Fruit fly (Drosophila melanogaster): ENCODE results near the gene zfh1.
A peak's percentile ranks its signal among the peaks of the same experiment; 100 is the strongest.

zfh1 gene

dm6 chr3R:30765306-30766033 is at the start of gene zfh1:
zfh1 (plus strand) TSS chr3R:30765926.
- TF ChIP-seq Jra (GFP tag; optimal IDR thresholded peaks at IDR 0.05) (no peak), jim (GFP tag; optimal IDR thresholded peaks at IDR 0.05) (no peak), N (GFP tag; optimal IDR thresholded peaks at IDR 0.05) (no peak), Hr78 (GFP tag; optimal IDR thresholded peaks at IDR 0.05) (no peak), Mio (GFP tag; optimal IDR thresholded peaks at IDR 0.05) (no peak), CG9705 (GFP tag; optimal IDR thresholded peaks at IDR 0.05) (no peak), CG32264 (GFP tag; optimal IDR thresholded peaks at IDR 0.05) (no peak), HLH106 (tag; optimal IDR thresholded peaks at IDR 0.05) (no peak), Hnf4 (GFP tag; optimal IDR thresholded peaks at IDR 0.05) (no peak), rgr (GFP tag; optimal IDR thresholded peaks at IDR 0.05) (peak; percentile 17), usp (GFP tag; optimal IDR thresholded peaks at IDR 0.05) (no peak), sage (GFP tag; optimal IDR thresholded peaks at IDR 0.05) (no peak), Dfd (GFP tag; optimal IDR thresholded peaks at IDR 0.05) (no peak), Dif (GFP tag; optimal IDR thresholded peaks at IDR 0.05; ENCODE audit: partially characterized antibody) (peak; percentile 67), Hr83 (GFP tag; optimal IDR thresholded peaks at IDR 0.05; ENCODE audit: poor library complexity, severe bottlenecking) (peak; percentile 40), lola (GFP tag; optimal IDR thresholded peaks at IDR 0.05) (no peak), h (GFP tag; optimal IDR thresholded peaks at IDR 0.05) (no peak), pan (optimal IDR thresholded peaks at IDR 0.05) (no peak), psq (GFP tag; optimal IDR thresholded peaks at IDR 0.05) (peak; percentile 4), GATAd (GFP tag; optimal IDR thresholded peaks at IDR 0.05) (no peak), fru (GFP tag; optimal IDR thresholded peaks at IDR 0.05) (no peak), dl (GFP tag; optimal IDR thresholded peaks at IDR 0.05; ENCODE audit: insufficient read depth in 1 of 2, partially characterized antibody in 2 of 2) (peak in 1 of 2 experiments; percentile 43), Vsx2 (GFP tag; optimal IDR thresholded peaks at IDR 0.05; ENCODE audit: partially characterized antibody) (no peak), Myc (optimal IDR thresholded peaks at IDR 0.05) (no peak), foxo (GFP tag; optimal IDR thresholded peaks at IDR 0.05) (no peak), Rel (GFP tag; optimal IDR thresholded peaks at IDR 0.05) (no peak), Rel (tag; optimal IDR thresholded peaks at IDR 0.05) (no peak), sv (GFP tag; optimal IDR thresholded peaks at IDR 0.05) (no peak), brk (GFP tag; optimal IDR thresholded peaks at IDR 0.05) (no peak), Sp1 (GFP tag; optimal IDR thresholded peaks at IDR 0.05) (peak; percentile 0)

dm6 chr3R:30718442-30718841 is 47.3 kb upstream of the zfh1 start:
- no peak for TF ChIP-seq h (GFP tag; optimal IDR thresholded peaks at IDR 0.05)
- TF ChIP-seq dsf (GFP tag; optimal IDR thresholded peaks at IDR 0.05; ENCODE audit: borderline replicate concordance): no peak
- TF ChIP-seq OdsH (GFP tag; optimal IDR thresholded peaks at IDR 0.05): no peak

- TF ChIP-seq Rel (GFP tag; optimal IDR thresholded peaks at IDR 0.05) (no peak), Rel (tag; optimal IDR thresholded peaks at IDR 0.05) (no peak)
Measured at dm6 chr3R:30721215-30721862, 44.4 kb upstream of the zfh1 start.

dm6 chr3R:30722374-30722773 is 43.4 kb upstream of the zfh1 start:
- no peak for TF ChIP-seq usp (GFP tag; optimal IDR thresholded peaks at IDR 0.05)
- no peak for TF ChIP-seq Mio (GFP tag; optimal IDR thresholded peaks at IDR 0.05)
- no peak for TF ChIP-seq jim (GFP tag; optimal IDR thresholded peaks at IDR 0.05)
- TF ChIP-seq brk (GFP tag; optimal IDR thresholded peaks at IDR 0.05): no peak
- TF ChIP-seq Vsx2 (GFP tag; optimal IDR thresholded peaks at IDR 0.05; ENCODE audit: partially characterized antibody): no peak
- TF ChIP-seq lola (GFP tag; optimal IDR thresholded peaks at IDR 0.05): no peak
- TF ChIP-seq Jra (GFP tag; optimal IDR thresholded peaks at IDR 0.05): no peak
- TF ChIP-seq Hr78 (GFP tag; optimal IDR thresholded peaks at IDR 0.05): no peak
- TF ChIP-seq h (GFP tag; optimal IDR thresholded peaks at IDR 0.05): no peak
- no peak for TF ChIP-seq dl (GFP tag; optimal IDR thresholded peaks at IDR 0.05; ENCODE audit: insufficient read depth in 1 of 2, partially characterized antibody in 2 of 2)
- TF ChIP-seq Dif (GFP tag; optimal IDR thresholded peaks at IDR 0.05; ENCODE audit: partially characterized antibody): no peak
- TF ChIP-seq dsf (GFP tag; optimal IDR thresholded peaks at IDR 0.05; ENCODE audit: borderline replicate concordance): no peak
- no peak for TF ChIP-seq N (GFP tag; optimal IDR thresholded peaks at IDR 0.05)
- no peak for TF ChIP-seq br (GFP tag; optimal IDR thresholded peaks at IDR 0.05)
- no peak for TF ChIP-seq Hnf4 (GFP tag; optimal IDR thresholded peaks at IDR 0.05)
- TF ChIP-seq CG32264 (GFP tag; optimal IDR thresholded peaks at IDR 0.05): no peak
- no peak for TF ChIP-seq sv (GFP tag; optimal IDR thresholded peaks at IDR 0.05)
- TF ChIP-seq Rel (GFP tag; optimal IDR thresholded peaks at IDR 0.05): no peak
- no peak for TF ChIP-seq Rel (tag; optimal IDR thresholded peaks at IDR 0.05)

Data from whole organism, wandering third instar larva.